Fruit fly (Drosophila melanogaster): ENCODE results near the gene CG15332.

- TF ChIP-seq CG6808 (GFP tag; optimal IDR thresholded peaks at IDR 0.05) (no peak), CG4318 (GFP tag; optimal IDR thresholded peaks at IDR 0.05) (no peak), Lpt (GFP tag; optimal IDR thresholded peaks at IDR 0.05) (no peak), CG15336 (GFP tag; IDR thresholded peaks at IDR 0.05) (no peak), Ets21C (GFP tag; optimal IDR thresholded peaks at IDR 0.05) (no peak), fkh (GFP tag; optimal IDR thresholded peaks at IDR 0.05) (no peak), Eip93F (GFP tag; optimal IDR thresholded peaks at IDR 0.05) (no peak), CG10631 (GFP tag; optimal IDR thresholded peaks at IDR 0.05) (no peak), Hr39 (GFP tag; optimal IDR thresholded peaks at IDR 0.05) (no peak), spab (GFP tag; optimal IDR thresholded peaks at IDR 0.05) (no peak)
Measured at dm6 chrX:7967848-7968143, 12.0 kb upstream of the CG15332 start.

Data from whole organism, prepupa.